Worm (Caenorhabditis elegans): ENCODE results near the gene F44G3.7.

F44G3.7 gene

DNA sequence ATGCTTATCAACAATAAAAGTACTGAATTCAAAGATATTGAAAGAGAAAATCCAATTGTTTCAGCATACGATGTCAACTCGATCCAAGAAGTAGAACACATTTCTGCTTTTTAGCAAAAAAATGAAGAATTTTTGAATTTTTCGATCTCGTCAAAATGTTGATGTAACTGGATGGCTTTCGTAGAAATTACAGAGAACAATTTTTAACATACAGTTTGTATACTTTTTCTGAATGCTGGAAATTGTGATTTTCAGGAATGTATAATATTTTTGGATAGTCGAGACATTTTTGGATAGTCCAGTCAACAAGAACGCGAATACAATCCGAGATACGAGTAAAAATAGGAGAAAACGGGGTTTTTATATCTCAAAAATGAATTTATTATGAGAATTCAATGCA, 18.3 kb downstream of the F44G3.7 start, which contains the start of gene str-103 (continued):
- TF ChIP-seq nfya-2 (GFP tag; IDR thresholded peaks at IDR 0.05) (no peak), C06A6.2 (GFP tag; conservative IDR thresholded peaks at IDR 0.05) (no peak), lin-35 (GFP tag; optimal IDR thresholded peaks at IDR 0.05) (no peak)

DNA sequence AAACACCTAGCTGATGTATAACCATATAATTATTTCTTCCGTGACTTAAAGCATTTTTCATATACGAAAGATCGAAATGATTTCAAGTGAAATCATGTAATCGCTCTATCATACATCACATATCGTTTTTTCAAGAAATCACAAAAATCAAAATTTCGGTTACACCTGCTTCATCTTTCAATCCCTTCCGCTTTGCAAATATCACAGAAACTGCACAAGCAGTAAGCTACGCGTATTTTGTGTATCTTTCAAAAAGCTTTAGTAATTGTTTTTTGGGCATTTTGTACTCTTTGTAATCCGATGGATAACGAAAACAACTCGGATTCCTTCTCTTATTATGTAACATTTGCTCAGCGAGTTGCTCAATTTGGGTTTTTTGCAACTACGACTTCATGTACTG, 21.6 kb downstream of the F44G3.7 start, which contains the start of gene str-25:
Gene str-25 (plus strand): TSS at position 301 of the 400 bp plus-strand sequence.
- TF ChIP-seq let-526 (GFP tag; IDR thresholded peaks at IDR 0.05) (no peak), chd-7 (tag; optimal IDR thresholded peaks at IDR 0.05) (no peak), madf-10 (tag; optimal IDR thresholded peaks at IDR 0.05) (no peak), ZK185.1 (tag; optimal IDR thresholded peaks at IDR 0.05; ENCODE audit: poor library complexity, severe bottlenecking) (no peak)

DNA sequence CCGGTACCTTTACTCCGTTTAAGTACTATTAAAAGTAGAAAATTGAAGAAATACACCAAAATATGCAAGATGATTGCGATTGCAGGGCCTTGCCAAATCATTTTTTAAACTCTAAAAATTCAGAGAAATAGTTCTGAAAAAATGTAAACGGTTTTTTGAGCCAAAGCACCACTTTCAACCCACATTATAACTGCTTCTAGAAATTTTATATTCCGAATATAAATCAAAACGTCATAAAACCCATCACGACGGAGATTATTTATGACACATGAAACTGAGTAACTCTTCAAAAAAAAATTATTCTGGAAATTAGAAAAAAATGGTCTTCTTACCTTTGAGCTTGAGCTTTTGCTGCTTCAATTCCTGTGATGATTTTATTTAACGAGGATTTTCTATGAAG, 22.7 kb downstream of the F44G3.7 start, which contains the start of gene srxa-16:
Gene srxa-16 (minus strand): TSS at position 101 of the 400 bp plus-strand sequence.
- no peak for TF ChIP-seq ztf-26 (tag; optimal IDR thresholded peaks at IDR 0.05)

DNA sequence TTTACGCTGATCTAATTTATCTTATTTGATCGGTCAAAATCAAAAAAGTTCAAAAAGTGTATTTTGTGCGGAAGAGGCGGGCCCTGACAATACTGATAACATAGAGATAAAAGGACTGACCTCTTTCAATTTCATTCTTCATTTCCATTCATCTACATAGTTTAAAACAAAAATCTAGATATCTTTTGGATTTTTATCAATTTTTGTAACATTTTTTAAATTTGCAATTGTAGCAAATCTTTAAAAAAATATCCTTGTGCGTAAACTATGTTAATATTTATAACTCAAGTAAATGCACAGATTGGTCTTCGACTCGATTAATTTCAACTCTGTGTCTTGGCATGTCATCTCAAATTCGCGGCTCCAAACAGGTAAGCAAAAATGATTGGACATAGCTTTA, 33.3 kb downstream of the F44G3.7 start, which contains the start of gene argk-1:
Gene argk-1 (plus strand): TSS at position 301 of the 400 bp plus-strand sequence.
- TF ChIP-seq tbp1 (GFP tag; optimal IDR thresholded peaks at IDR 0.05) (no peak), nhr-90 (tag; optimal IDR thresholded peaks at IDR 0.05) (no peak), rec-8 (tag; optimal IDR thresholded peaks at IDR 0.05) (no peak), F55B11.4 (tag; optimal IDR thresholded peaks at IDR 0.05; ENCODE audit: borderline replicate concordance, insufficient read depth) (no peak), madf-6 (GFP tag; IDR thresholded peaks at IDR 0.05) (no peak), dox-1 (GFP tag; IDR thresholded peaks at IDR 0.05) (no peak), Y56A3A.18 (GFP tag; IDR thresholded peaks at IDR 0.05) (no peak), F52B5.7 (tag; optimal IDR thresholded peaks at IDR 0.05) (no peak), chd-7 (tag; optimal IDR thresholded peaks at IDR 0.05) (no peak), C17E4.6 (GFP tag; IDR thresholded peaks at IDR 0.05) (no peak), die-1 (tag; optimal IDR thresholded peaks at IDR 0.05) (no peak), nhr-80 (tag; optimal IDR thresholded peaks at IDR 0.05) (no peak), dpff-1 (tag; optimal IDR thresholded peaks at IDR 0.05) (no peak), nhr-120 (GFP tag; IDR thresholded peaks at IDR 0.05) (no peak), mel-28 (tag; optimal IDR thresholded peaks at IDR 0.05; ENCODE audit: borderline replicate concordance) (no peak)

DNA sequence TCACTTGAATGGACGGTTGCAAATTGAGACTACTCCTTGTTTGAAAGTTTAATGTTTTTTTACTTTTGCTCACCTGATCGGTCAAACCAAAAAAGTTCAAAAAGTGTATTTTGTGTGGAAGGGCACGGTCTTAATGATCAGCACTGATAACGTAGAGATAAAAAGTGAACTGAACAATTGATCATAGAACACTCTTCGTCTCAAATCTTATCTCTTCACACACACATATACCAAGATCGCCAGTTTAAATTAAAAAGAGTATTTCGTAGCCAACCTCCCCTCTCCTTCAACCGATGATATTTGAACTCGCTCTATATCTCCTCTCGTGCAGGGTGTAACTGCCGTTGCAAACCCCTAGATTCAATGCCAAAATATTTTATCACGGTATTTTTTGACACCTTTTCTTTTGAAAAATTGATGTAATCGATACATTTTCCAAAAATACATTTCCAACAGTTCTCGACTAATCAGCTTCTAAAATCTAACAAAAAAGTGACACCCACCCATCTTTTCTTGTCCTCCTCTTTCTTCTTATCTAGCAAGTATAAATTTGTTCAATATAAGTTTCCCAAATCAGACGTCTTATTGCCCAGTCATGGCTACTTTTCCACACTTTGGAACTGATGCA, 36.7 kb downstream of the F44G3.7 start, which contains the start of gene cth-1:
Gene cth-1 (plus strand): TSS at position 578 of the 628 bp plus-strand sequence.
- TF ChIP-seq zfh-2 (GFP tag; conservative IDR thresholded peaks at IDR 0.05) (no peak), nhr-80 (tag; optimal IDR thresholded peaks at IDR 0.05) (peak; percentile 68)

DNA sequence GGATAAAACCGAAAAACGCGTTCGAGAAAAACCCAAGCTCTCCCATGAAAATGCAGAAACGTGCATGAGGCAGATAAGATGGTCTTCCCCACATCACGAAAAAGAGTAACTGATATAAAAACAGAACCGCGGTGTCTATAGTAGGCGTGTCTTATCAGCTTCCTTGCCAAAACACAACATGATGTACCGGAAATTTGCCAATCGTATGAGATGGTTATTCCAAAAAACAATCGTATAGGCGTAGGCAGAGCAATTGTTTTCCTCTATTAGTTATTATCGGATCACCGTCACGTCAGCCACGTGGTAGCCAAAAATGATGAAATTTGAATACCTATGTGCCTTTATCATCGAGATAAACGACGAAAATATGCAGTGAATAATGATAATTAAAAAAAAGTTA, 37.5 kb downstream of the F44G3.7 start, which contains the start of gene str-7:
Gene str-7 (minus strand): TSS at position 101 of the 400 bp plus-strand sequence.
- TF ChIP-seq zfh-2 (GFP tag; conservative IDR thresholded peaks at IDR 0.05) (no peak), atf-7 (tag; optimal IDR thresholded peaks at IDR 0.05) (no peak), Y95B8A.8 (GFP tag; IDR thresholded peaks at IDR 0.05) (no peak), rec-8 (tag; optimal IDR thresholded peaks at IDR 0.05) (no peak), Y79H2A.3 (GFP tag; conservative IDR thresholded peaks at IDR 0.05) (no peak), ceh-79 (tag; optimal IDR thresholded peaks at IDR 0.05) (no peak), ztf-3 (GFP tag; optimal IDR thresholded peaks at IDR 0.05) (no peak), fkh-3 (tag; optimal IDR thresholded peaks at IDR 0.05) (no peak), efl-1 (GFP tag; optimal IDR thresholded peaks at IDR 0.05) (no peak), zim-3 (tag; optimal IDR thresholded peaks at IDR 0.05) (no peak), mcd-1 (GFP tag; IDR thresholded peaks at IDR 0.05) (no peak), tbx-9 (tag; optimal IDR thresholded peaks at IDR 0.05; ENCODE audit: borderline replicate concordance) (no peak), athp-1 (tag; optimal IDR thresholded peaks at IDR 0.05) (no peak), lag-1 (GFP tag; IDR thresholded peaks at IDR 0.05) (no peak), T26A5.8 (tag; optimal IDR thresholded peaks at IDR 0.05) (no peak), snpc-1.3 (tag; optimal IDR thresholded peaks at IDR 0.05; ENCODE audit: insufficient read depth) (no peak), F57A8.1 (GFP tag; optimal IDR thresholded peaks at IDR 0.05) (no peak), unc-62 (GFP tag; optimal IDR thresholded peaks at IDR 0.05) (no peak), nfya-1 (tag; optimal IDR thresholded peaks at IDR 0.05; ENCODE audit: borderline replicate concordance, insufficient read depth) (no peak)
